Fruit fly (Drosophila melanogaster) whole organism, embryonic: Measurements from ENCODE around the gene CG13031.

Experiments used
- Atf-2 ChIP-seq: fragments of 200-800 bp; sonication (Bioruptor generic); optimal IDR thresholded peaks from 2 replicates; lab custom pipeline; 2016; ENCODE audit warnings: missing biosample characterization, missing genetic modification characterization
- CG10366 ChIP-seq: fragments of 200-800 bp; sonication (Bioruptor generic); IDR thresholded peaks from 2 replicates; pipeline ENCODE4 v1.3.6; 2022; ENCODE audit warnings: missing biosample characterization, missing genetic modification characterization
- CG11695 ChIP-seq: fragments of 200-800 bp; sonication (Bioruptor generic); IDR thresholded peaks from 3 replicates; pipeline ENCODE4 v1.3.6; 2022; ENCODE audit warnings: missing biosample characterization, missing genetic modification characterization
- CG12104 ChIP-seq: fragments of 200-800 bp; sonication (Bioruptor generic); optimal IDR thresholded peaks from 3 replicates; lab custom pipeline; 2016; ENCODE audit warnings: missing biosample characterization, missing genetic modification characterization
- CG12219 ChIP-seq: fragments of 200-800 bp; sonication (Bioruptor generic); optimal IDR thresholded peaks from 3 replicates; lab custom pipeline; 2018; ENCODE audit warnings: missing biosample characterization, mild to moderate bottlenecking, missing genetic modification characterization
- CG13123 ChIP-seq: fragments of 200-800 bp; sonication (Bioruptor generic); optimal IDR thresholded peaks from 2 replicates; lab custom pipeline; 2016; ENCODE audit warnings: missing biosample characterization, missing genetic modification characterization
- CG13894 ChIP-seq: fragments of 200-800 bp; sonication (Bioruptor generic); optimal IDR thresholded peaks from 3 replicates; lab custom pipeline; 2018; ENCODE audit warnings: missing biosample characterization, mild to moderate bottlenecking, missing genetic modification characterization, moderate library complexity
- CG14860 ChIP-seq: fragments of 200-800 bp; sonication (Bioruptor generic); IDR thresholded peaks from 3 replicates; pipeline ENCODE4 v1.3.6; 2022; ENCODE audit warnings: missing biosample characterization, missing genetic modification characterization; ENCODE audit not compliant: partially characterized antibody
- CG1603 ChIP-seq: fragments of 200-800 bp; sonication (Bioruptor generic); optimal IDR thresholded peaks from 2 replicates; lab custom pipeline; 2019; ENCODE audit warnings: missing biosample characterization, mild to moderate bottlenecking, missing genetic modification characterization, moderate library complexity
- CG2678 ChIP-seq: fragments of 200-800 bp; sonication (Bioruptor generic); optimal IDR thresholded peaks from 3 replicates; lab custom pipeline; 2019; ENCODE audit warnings: missing biosample characterization, mild to moderate bottlenecking, missing genetic modification characterization, moderate library complexity
- CG3065 ChIP-seq: fragments of 200-800 bp; sonication (Bioruptor generic); optimal IDR thresholded peaks from 2 replicates; lab custom pipeline; 2016; ENCODE audit warnings: missing biosample characterization, missing genetic modification characterization
- CG32767 ChIP-seq: fragments of 200-800 bp; sonication (Bioruptor generic); IDR thresholded peaks from 2 replicates; pipeline ENCODE4 v1.3.6; 2022; ENCODE audit warnings: missing biosample characterization, missing genetic modification characterization
- CG4854 ChIP-seq: fragments of 200-800 bp; sonication (Bioruptor generic); optimal IDR thresholded peaks from 2 replicates; lab custom pipeline; 2016; ENCODE audit warnings: missing biosample characterization, missing genetic modification characterization, inconsistent platforms
- CG6272 ChIP-seq: fragments of 200-800 bp; sonication (Bioruptor generic); IDR thresholded peaks from 2 replicates; pipeline ENCODE4 v1.3.6; 2022; ENCODE audit warnings: missing biosample characterization, missing genetic modification characterization
- CG7271 ChIP-seq: fragments of 200-800 bp; sonication (Bioruptor generic); optimal IDR thresholded peaks from 2 replicates; lab custom pipeline; 2018; ENCODE audit warnings: missing biosample characterization, mild to moderate bottlenecking, missing genetic modification characterization, moderate library complexity
- CG8944 ChIP-seq: fragments of 200-800 bp; sonication (Bioruptor generic); optimal IDR thresholded peaks from 3 replicates; lab custom pipeline; 2016; ENCODE audit warnings: missing biosample characterization, missing genetic modification characterization
- CTCF ChIP-seq: fragments of 200-800 bp; sonication (Bioruptor generic); optimal IDR thresholded peaks from 2 replicates; lab custom pipeline; 2017; ENCODE audit warnings: missing biosample characterization, mild to moderate bottlenecking, missing genetic modification characterization, moderate library complexity
- Chrac-16 ChIP-seq: fragments of 200-800 bp; sonication (Bioruptor generic); optimal IDR thresholded peaks from 3 replicates; lab custom pipeline; 2016; ENCODE audit warnings: missing biosample characterization, missing genetic modification characterization
- CoRest ChIP-seq: fragments of 200-800 bp; sonication (Bioruptor generic); optimal IDR thresholded peaks from 3 replicates; lab custom pipeline; 2018; ENCODE audit warnings: missing biosample characterization, mild to moderate bottlenecking, missing genetic modification characterization, moderate library complexity
- Dp ChIP-seq: fragments of 200-800 bp; sonication (Bioruptor generic); optimal IDR thresholded peaks from 2 replicates; lab custom pipeline; 2018; ENCODE audit warnings: missing biosample characterization, mild to moderate bottlenecking, missing genetic modification characterization, moderate library complexity
- H2.0 ChIP-seq: fragments of 200-800 bp; sonication (Bioruptor generic); IDR thresholded peaks from 2 replicates; pipeline ENCODE4 v1.3.6; 2022; ENCODE audit warnings: missing biosample characterization, missing genetic modification characterization
- HLHmδ ChIP-seq: fragments of 200-800 bp; sonication (Bioruptor generic); optimal IDR thresholded peaks from 2 replicates; lab custom pipeline; 2018; ENCODE audit warnings: missing biosample characterization, mild to moderate bottlenecking, missing genetic modification characterization, moderate library complexity
- Hey ChIP-seq: fragments of 200-800 bp; sonication (Bioruptor generic); optimal IDR thresholded peaks from 3 replicates; lab custom pipeline; 2018; ENCODE audit warnings: missing biosample characterization, mild to moderate bottlenecking, missing genetic modification characterization
- Kr ChIP-seq: fragments of 200-800 bp; sonication (Bioruptor generic); optimal IDR thresholded peaks from 2 replicates; lab custom pipeline; 2017; ENCODE audit warnings: missing biosample characterization, mild to moderate bottlenecking, missing genetic modification characterization
- Lhr ChIP-seq: fragments of 200-800 bp; sonication (Bioruptor generic); optimal IDR thresholded peaks from 3 replicates; lab custom pipeline; 2017; ENCODE audit warnings: mild to moderate bottlenecking, missing biosample characterization, missing genetic modification reagents, missing genetic modification characterization
- MBD-R2 ChIP-seq: fragments of 200-800 bp; sonication (Bioruptor generic); IDR thresholded peaks from 2 replicates; pipeline ENCODE4 v1.3.6; 2022; ENCODE audit warnings: missing biosample characterization, missing genetic modification characterization
- MTF-1 ChIP-seq: fragments of 200-800 bp; sonication (Bioruptor generic); optimal IDR thresholded peaks from 2 replicates; lab custom pipeline; 2018; ENCODE audit warnings: missing biosample characterization, mild to moderate bottlenecking, missing genetic modification characterization, borderline replicate concordance
- Nf-YC ChIP-seq: fragments of 200-800 bp; optimal IDR thresholded peaks from 3 replicates; lab custom pipeline; 2019; ENCODE audit warnings: missing biosample characterization, mild to moderate bottlenecking, missing genetic modification characterization, moderate library complexity
- Ravus ChIP-seq: fragments of 200-800 bp; sonication (Bioruptor generic); IDR thresholded peaks from 2 replicates; pipeline ENCODE4 v1.3.6; 2022; ENCODE audit warnings: missing biosample characterization, missing genetic modification characterization
- Rx ChIP-seq: fragments of 200-800 bp; sonication (Bioruptor generic); IDR thresholded peaks from 2 replicates; pipeline ENCODE4 v1.3.6; 2022; ENCODE audit warnings: missing biosample characterization, missing genetic modification characterization
- Scr ChIP-seq: fragments of 200-800 bp; sonication (Bioruptor generic); IDR thresholded peaks from 2 replicates; pipeline ENCODE4 v1.3.6; 2022; ENCODE audit warnings: missing biosample characterization, missing genetic modification characterization; ENCODE audit not compliant: partially characterized antibody
- Sin3A ChIP-seq: fragments of >200 bp; optimal IDR thresholded peaks from 2 replicates; lab custom pipeline; 2018
- TFAM ChIP-seq: fragments of 200-800 bp; sonication (Bioruptor generic); optimal IDR thresholded peaks from 2 replicates; lab custom pipeline; 2017; ENCODE audit warnings: missing biosample characterization, missing genetic modification characterization, inconsistent platforms
- aop ChIP-seq: fragments of 200-800 bp; sonication (Bioruptor generic); IDR thresholded peaks from 2 replicates; pipeline ENCODE4 v1.3.6; 2022; ENCODE audit warnings: missing biosample characterization, missing genetic modification characterization
- danr ChIP-seq: fragments of 200-800 bp; sonication (Bioruptor generic); IDR thresholded peaks from 2 replicates; pipeline ENCODE4 v1.3.6; 2022; ENCODE audit warnings: missing biosample characterization, missing genetic modification characterization
- dmrt11E ChIP-seq: fragments of 200-800 bp; sonication (Bioruptor generic); optimal IDR thresholded peaks from 3 replicates; lab custom pipeline; 2018; ENCODE audit warnings: missing biosample characterization, mild to moderate bottlenecking, missing genetic modification characterization, moderate library complexity
- ewg ChIP-seq: fragments of 200-800 bp; sonication (Bioruptor generic); optimal IDR thresholded peaks from 3 replicates; lab custom pipeline; 2017; ENCODE audit warnings: mild to moderate bottlenecking, missing biosample characterization, missing genetic modification reagents, missing genetic modification characterization
- fru ChIP-seq: fragments of >200 bp; optimal IDR thresholded peaks from 2 replicates; lab custom pipeline; 2017
- ftz-f1 ChIP-seq: fragments of 200-800 bp; sonication (Bioruptor generic); optimal IDR thresholded peaks from 2 replicates; lab custom pipeline; 2016; ENCODE audit warnings: missing biosample characterization, missing genetic modification characterization
- gcm ChIP-seq: fragments of 200-800 bp; sonication (Bioruptor generic); optimal IDR thresholded peaks from 2 replicates; lab custom pipeline; 2019; ENCODE audit warnings: missing biosample characterization, mild to moderate bottlenecking, missing genetic modification characterization, moderate library complexity
- klu ChIP-seq: fragments of 200-800 bp; sonication (Bioruptor generic); IDR thresholded peaks from 2 replicates; pipeline ENCODE4 v1.3.6; 2022; ENCODE audit warnings: missing biosample characterization, missing genetic modification characterization
- oc ChIP-seq: fragments of 200-800 bp; sonication (Bioruptor generic); optimal IDR thresholded peaks from 2 replicates; lab custom pipeline; 2018; ENCODE audit warnings: missing biosample characterization, mild to moderate bottlenecking, missing genetic modification characterization, moderate library complexity
- otp ChIP-seq: fragments of 200-800 bp; sonication (Bioruptor generic); IDR thresholded peaks from 3 replicates; pipeline ENCODE4, ENCODE4 v1.3.6; 2022; ENCODE audit warnings: missing biosample characterization, missing genetic modification characterization
- so ChIP-seq: fragments of 200-800 bp; sonication (Bioruptor generic); IDR thresholded peaks from 3 replicates; pipeline ENCODE4 v1.3.6; 2022; ENCODE audit warnings: missing biosample characterization, missing genetic modification characterization
- stwl ChIP-seq: fragments of 200-800 bp; sonication (Bioruptor generic); optimal IDR thresholded peaks from 3 replicates; lab custom pipeline; 2018; ENCODE audit warnings: missing biosample characterization, mild to moderate bottlenecking, missing genetic modification characterization, moderate library complexity
- sug ChIP-seq: fragments of 200-800 bp; optimal IDR thresholded peaks from 2 replicates; lab custom pipeline; 2019; ENCODE audit warnings: missing biosample characterization, mild to moderate bottlenecking, missing genetic modification characterization, moderate library complexity
- twi ChIP-seq: fragments of 200-800 bp; optimal IDR thresholded peaks from 2 replicates; lab custom pipeline; 2019; ENCODE audit warnings: missing biosample characterization, mild to moderate bottlenecking, missing genetic modification characterization, moderate library complexity
- zen2 ChIP-seq: fragments of 200-800 bp; sonication (Bioruptor generic); IDR thresholded peaks from 3 replicates; pipeline ENCODE4 v1.3.6; 2022; ENCODE audit warnings: missing biosample characterization, missing genetic modification characterization; ENCODE audit not compliant: partially characterized antibody
- zfh1 ChIP-seq: fragments of 200-800 bp; sonication (Bioruptor generic); IDR thresholded peaks from 3 replicates; pipeline ENCODE4 v1.3.6; 2022; ENCODE audit warnings: missing biosample characterization, missing genetic modification characterization

CG13031 gene

DNA sequence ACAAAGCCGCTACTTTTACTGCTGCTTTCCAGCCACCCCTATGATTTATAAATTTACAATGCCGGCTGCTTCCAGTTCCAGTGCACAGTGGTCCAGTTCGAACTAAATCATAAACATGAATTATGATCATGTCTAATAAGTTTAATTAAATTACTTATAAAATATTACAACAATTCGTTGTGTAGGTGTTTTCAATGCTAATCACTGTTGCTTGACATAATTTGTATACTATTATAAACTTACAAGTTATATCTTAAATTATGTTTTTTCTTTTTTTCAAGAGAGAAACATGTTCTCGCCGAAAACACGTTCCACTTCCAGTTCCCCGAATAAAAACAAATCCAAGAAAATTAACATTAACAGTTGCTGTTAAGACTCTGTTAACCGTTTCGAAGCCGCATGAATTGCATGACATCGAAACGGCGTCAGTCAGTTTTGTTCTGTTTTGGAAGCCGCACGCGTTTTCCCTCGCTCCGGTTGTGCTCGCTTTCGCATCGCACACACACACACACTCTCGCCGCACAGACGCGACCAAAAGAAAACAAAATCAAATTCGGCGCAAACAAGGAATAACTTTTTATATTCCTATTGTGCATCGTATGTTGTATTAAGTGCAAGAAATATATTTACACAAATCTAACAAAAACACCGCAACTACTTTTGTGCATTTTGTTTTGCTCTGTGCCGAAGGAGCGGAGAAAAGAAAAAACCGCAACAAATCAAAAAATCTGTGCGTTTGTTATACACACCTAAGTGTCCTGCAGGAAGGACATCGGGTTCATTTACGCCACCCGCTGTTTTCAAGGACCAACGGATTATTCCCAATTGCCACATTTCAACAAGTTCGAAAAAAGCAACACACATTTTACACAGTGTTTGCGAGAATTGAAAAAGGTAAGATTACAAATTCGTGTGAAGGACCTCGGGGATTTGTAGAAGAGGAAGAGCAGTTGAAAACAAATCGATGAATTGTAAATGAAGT lies 41.3 kb downstream of the CG13031 start, which contains the start of gene Nrt (continued):
- TF ChIP-seq CG3065 (GFP tag; lab: Kevin White, UChicago) (no peak), otp (GFP tag; lab: Robert Waterston, UW) (no peak), Ravus (GFP tag; lab: Robert Waterston, UW) (no peak), H2.0 (GFP tag; lab: Robert Waterston, UW) (no peak), CTCF (GFP tag; lab: Kevin White, UChicago) (peak; percentile 17), CG7271 (tag; lab: Kevin White, UChicago) (no peak), CG10366 (GFP tag; lab: Robert Waterston, UW) (peak; percentile 54), gcm (peak; percentile 97), Kr (GFP tag; lab: Kevin White, UChicago) (no peak), Chrac-16 (GFP tag; lab: Kevin White, UChicago) (peak; percentile 34), Scr (GFP tag; lab: Robert Waterston, UW) (0 out of 2 replicates have a peak, but pooled peaks have one; percentile 34), twi (peak; percentile 59), CG12104 (peak; percentile 34), CG4854 (GFP tag; lab: Kevin White, UChicago) (peak; percentile 1), TFAM (GFP tag; lab: Kevin White, UChicago) (no peak), CG1603 (tag; lab: Kevin White, UChicago) (peak; percentile 15), oc (tag; lab: Kevin White, UChicago) (peak; percentile 59), Atf-2 (GFP tag; lab: Kevin White, UChicago) (no peak), Nf-YC (tag; lab: Kevin White, UChicago) (peak; percentile 69), CG6272 (GFP tag; lab: Robert Waterston, UW) (no peak), CG2678 (tag; lab: Kevin White, UChicago) (peak; percentile 79), Lhr (GFP tag; lab: Kevin White, UChicago) (no peak), CG13123 (GFP tag; lab: Kevin White, UChicago) (peak; percentile 16), CG11695 (GFP tag; lab: Robert Waterston, UW) (peak; percentile 69; the same call in 2 of the 3 replicates), CG12219 (GFP tag; lab: Kevin White, UChicago) (peak; percentile 16), CG8944 (GFP tag; lab: Kevin White, UChicago) (no peak), dmrt11E (tag; lab: Kevin White, UChicago) (peak; percentile 74), CG13894 (tag; lab: Kevin White, UChicago) (peak; percentile 28), CG32767 (GFP tag; lab: Robert Waterston, UW) (0 out of 2 replicates have a peak, but pooled peaks have one; percentile 14), Hey (tag; lab: Kevin White, UChicago) (no peak), sug (tag; lab: Kevin White, UChicago) (peak; percentile 68), CG14860 (peak; percentile 22; the same call in 1 of the 3 replicates), stwl (tag; lab: Kevin White, UChicago) (peak; percentile 4), zfh1 (peak; percentile 39; the same call in 1 of the 3 replicates), ewg (GFP tag; lab: Kevin White, UChicago) (no peak), MTF-1 (no peak), klu (GFP tag; lab: Robert Waterston, UW) (no peak), ftz-f1 (GFP tag; lab: Kevin White, UChicago) (no peak), CoRest (tag; lab: Kevin White, UChicago) (peak; percentile 69), danr (GFP tag; lab: Robert Waterston, UW) (no peak), fru (lab: Kevin White, UChicago) (no peak), MBD-R2 (GFP tag; lab: Robert Waterston, UW) (peak; percentile 26; the same call in 1 of the 2 replicates), zen2 (no peak), HLHmδ (GFP tag; lab: Kevin White, UChicago) (peak; percentile 55), Dp (GFP tag; lab: Kevin White, UChicago) (no peak), so (GFP tag; lab: Robert Waterston, UW) (no peak), Sin3A (no peak), aop (GFP tag; lab: Robert Waterston, UW) (no peak), Rx (no peak)
